Worm (Caenorhabditis elegans) whole organism, early embryonic: Measurements from ENCODE around the gene T28A11.13.

Experiments used
- B0310.2 ChIP-seq: sonication (generic microtip); optimal IDR thresholded peaks from 2 replicates; lab custom pipeline; 2016; ENCODE audit warnings: mild to moderate bottlenecking, missing genetic modification characterization, missing compliant biosample characterization
- F13C5.2 ChIP-seq: sonication (generic microtip); optimal IDR thresholded peaks from 2 replicates; lab custom pipeline; 2017; ENCODE audit warnings: mild to moderate bottlenecking, missing genetic modification characterization, inconsistent platforms, missing compliant biosample characterization
- aly-1 ChIP-seq: sonication (generic microtip); optimal IDR thresholded peaks from 2 replicates; lab custom pipeline; 2016; ENCODE audit warnings: missing genetic modification characterization, missing compliant biosample characterization
- ama-1 ChIP-seq: fragments of 150-350 bp; optimal IDR thresholded peaks from 2 replicates; lab custom pipeline; 2014
- ceh-13 ChIP-seq: fragments of 200-800 bp; sonication (Bioruptor generic); optimal IDR thresholded peaks from 2 replicates; lab custom pipeline; 2018; ENCODE audit warnings: mild to moderate bottlenecking, missing genetic modification characterization, missing compliant biosample characterization
- ceh-36 ChIP-seq: sonication (generic microtip); optimal IDR thresholded peaks from 2 replicates; lab custom pipeline; 2016; ENCODE audit warnings: missing genetic modification characterization, inconsistent platforms, missing compliant biosample characterization
- ets-7 ChIP-seq: sonication (generic microtip); optimal IDR thresholded peaks from 2 replicates; lab custom pipeline; 2016; ENCODE audit warnings: missing genotype, missing genetic modification characterization, missing compliant biosample characterization
- flt-1 ChIP-seq: fragments of 200-800 bp; sonication (Bioruptor generic); IDR thresholded peaks from 2 replicates; pipeline ENCODE4 v1.3.6; 2022; ENCODE audit warnings: missing genetic modification characterization, missing compliant biosample characterization
- hmbx-1 ChIP-seq: sonication (generic microtip); optimal IDR thresholded peaks from 2 replicates; lab custom pipeline; 2016; ENCODE audit warnings: mild to moderate bottlenecking, missing genetic modification characterization, missing compliant biosample characterization
- hmg-4 ChIP-seq: fragments of 200-800 bp; sonication (Bioruptor generic); optimal IDR thresholded peaks from 2 replicates; lab custom pipeline; 2018; ENCODE audit warnings: mild to moderate bottlenecking, missing genetic modification characterization, missing compliant biosample characterization
- hnd-1 ChIP-seq: sonication (generic microtip); optimal IDR thresholded peaks from 2 replicates; lab custom pipeline; 2016; ENCODE audit warnings: missing genetic modification characterization, missing compliant biosample characterization
- pes-1 ChIP-seq: fragments of 200-800 bp; sonication (Bioruptor generic); IDR thresholded peaks from 2 replicates; pipeline ENCODE4 v1.3.6; 2022; ENCODE audit warnings: missing genetic modification reagents, missing genetic modification characterization, missing compliant biosample characterization
- scrt-1 ChIP-seq: fragments of 200-800 bp; sonication (Bioruptor generic); IDR thresholded peaks from 2 replicates; pipeline ENCODE4 v1.3.6; 2022; ENCODE audit warnings: missing genetic modification characterization, missing compliant biosample characterization
- sea-1 ChIP-seq: fragments of 200-800 bp; sonication (Bioruptor generic); conservative IDR thresholded peaks from 2 replicates; pipeline ENCODE4 v1.3.6; 2022; ENCODE audit warnings: missing genetic modification characterization, missing compliant biosample characterization
- tbx-11 ChIP-seq: fragments of 200-800 bp; sonication (Bioruptor generic); IDR thresholded peaks from 2 replicates; pipeline ENCODE4 v1.3.6; 2022; ENCODE audit warnings: missing genetic modification characterization, missing compliant biosample characterization
- tbx-37 ChIP-seq: fragments of 200-800 bp; sonication (Bioruptor generic); conservative IDR thresholded peaks from 2 replicates; pipeline ENCODE4 v1.3.6; 2022; ENCODE audit warnings: missing genetic modification reagents, missing genetic modification characterization, missing compliant biosample characterization
- tra-4 ChIP-seq: sonication (generic microtip); optimal IDR thresholded peaks from 2 replicates; lab custom pipeline; 2017; ENCODE audit warnings: missing genetic modification characterization, missing compliant biosample characterization

The T28A11.13 gene

DNA sequence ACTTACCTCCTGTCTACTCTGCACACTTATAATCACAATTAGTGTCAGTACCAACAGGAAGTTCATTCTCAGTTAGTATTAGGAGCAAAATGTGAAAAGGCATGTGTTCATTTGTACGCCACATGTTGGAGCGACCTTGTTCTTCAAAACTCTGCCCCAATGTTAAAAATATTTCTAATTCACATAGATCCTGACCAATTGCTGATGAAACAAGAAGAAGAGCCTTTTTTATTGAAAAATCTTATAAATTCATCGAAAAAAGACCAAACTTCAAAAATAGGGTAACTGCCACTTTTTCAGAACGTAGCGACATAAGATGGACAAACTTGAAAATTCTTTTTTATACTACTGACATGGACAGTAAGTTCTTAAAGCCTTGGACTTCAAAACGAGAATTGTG lies 16.1 kb upstream of the T28A11.13 start, which contains the start of gene T28A11.17:
Gene T28A11.17 (minus strand): TSS at position 101 of the 400 bp plus-strand sequence.
- TF ChIP-seq hnd-1 (no peak), ceh-36 (tag; lab: Kevin White, UChicago) (no peak), flt-1 (GFP tag; lab: Robert Waterston, UW) (no peak), sea-1 (GFP tag; lab: Robert Waterston, UW) (no peak), pes-1 (GFP tag; lab: Robert Waterston, UW) (no peak)

DNA sequence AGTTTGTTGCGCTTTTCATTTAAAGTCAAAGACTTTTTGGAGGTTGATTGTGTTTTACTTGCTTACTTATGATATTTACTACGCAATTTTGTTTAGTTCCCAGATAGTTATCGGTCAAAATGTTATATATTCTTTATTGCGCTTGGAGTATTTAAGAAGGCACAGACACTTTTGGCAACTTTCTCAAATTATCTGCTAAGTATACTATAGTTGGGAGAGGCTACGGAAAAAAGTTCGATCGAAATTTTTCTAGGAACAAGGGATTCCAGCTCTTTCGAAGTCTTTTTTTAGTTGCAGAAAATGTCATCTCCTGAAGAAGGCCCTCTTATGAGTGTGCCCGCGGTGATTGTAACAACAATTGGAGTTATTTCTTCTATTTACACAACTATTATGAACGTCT lies 10.0 kb upstream of the T28A11.13 start, which contains the start of gene srbc-5:
Gene srbc-5 (plus strand): TSS at position 301 of the 400 bp plus-strand sequence.
- no peak for TF ChIP-seq tra-4 (tag; lab: Kevin White, UChicago)
- no peak for TF ChIP-seq pes-1 (GFP tag; lab: Robert Waterston, UW)
- TF ChIP-seq ceh-13 (GFP tag; lab: Kevin White, UChicago), result no peak
- TF ChIP-seq tbx-11 (GFP tag; lab: Robert Waterston, UW), result no peak
- no peak for TF ChIP-seq hmbx-1 (tag; lab: Kevin White, UChicago)
- no peak for TF ChIP-seq scrt-1
- TF ChIP-seq flt-1 (GFP tag; lab: Robert Waterston, UW), result no peak
- no peak for TF ChIP-seq F13C5.2 (tag; lab: Kevin White, UChicago)
- TF ChIP-seq sea-1 (GFP tag; lab: Robert Waterston, UW), result no peak
- no peak for TF ChIP-seq aly-1 (tag; lab: Kevin White, UChicago)
- no peak for TF ChIP-seq ceh-36 (tag; lab: Kevin White, UChicago)
- TF ChIP-seq hnd-1, result no peak

- no peak for TF ChIP-seq hmg-4 (GFP tag; lab: Kevin White, UChicago)
- TF ChIP-seq ets-7 (tag; lab: Kevin White, UChicago), result no peak
- no peak for TF ChIP-seq sea-1 (GFP tag; lab: Robert Waterston, UW)
- TF ChIP-seq ceh-13 (GFP tag; lab: Kevin White, UChicago), result no peak
- no peak for TF ChIP-seq F13C5.2 (tag; lab: Kevin White, UChicago)
- no peak for TF ChIP-seq hmbx-1 (tag; lab: Kevin White, UChicago)
- no peak for TF ChIP-seq tbx-11 (GFP tag; lab: Robert Waterston, UW)
- TF ChIP-seq ama-1 (lab: Kevin White, UChicago), result no peak
- no peak for TF ChIP-seq B0310.2 (tag; lab: Kevin White, UChicago)
- no peak for TF ChIP-seq hnd-1
- no peak for TF ChIP-seq aly-1 (tag; lab: Kevin White, UChicago)
- no peak for TF ChIP-seq pes-1 (GFP tag; lab: Robert Waterston, UW)
- no peak for TF ChIP-seq flt-1 (GFP tag; lab: Robert Waterston, UW)
- no peak for TF ChIP-seq tra-4 (tag; lab: Kevin White, UChicago)
- no peak for TF ChIP-seq ceh-36 (tag; lab: Kevin White, UChicago)
- no peak for TF ChIP-seq scrt-1
- TF ChIP-seq tbx-37 (GFP tag; lab: Robert Waterston, UW), result no peak
Measured at ce11 chrV:3259168-3259622, 9.1 kb upstream of the T28A11.13 start, which contains the start of gene T28A11.16. Gene T28A11.16, minus strand, starts transcription at chrV:3259218.

- TF ChIP-seq ceh-36 (tag; lab: Kevin White, UChicago) (no peak), hmbx-1 (tag; lab: Kevin White, UChicago) (no peak), B0310.2 (tag; lab: Kevin White, UChicago) (no peak), ama-1 (lab: Kevin White, UChicago) (no peak)
Measured at ce11 chrV:3257277-3257676, 7.2 kb upstream of the T28A11.13 start, which contains the start of gene T28A11.22. Gene T28A11.22, plus strand, starts transcription at chrV:3257577.

- TF ChIP-seq scrt-1 (no peak), flt-1 (GFP tag; lab: Robert Waterston, UW) (no peak), ama-1 (lab: Kevin White, UChicago) (no peak), hmbx-1 (tag; lab: Kevin White, UChicago) (no peak), B0310.2 (tag; lab: Kevin White, UChicago) (no peak), pes-1 (GFP tag; lab: Robert Waterston, UW) (no peak), aly-1 (tag; lab: Kevin White, UChicago) (no peak)
Measured at ce11 chrV:3256809-3257208, 6.8 kb upstream of the T28A11.13 start.

DNA sequence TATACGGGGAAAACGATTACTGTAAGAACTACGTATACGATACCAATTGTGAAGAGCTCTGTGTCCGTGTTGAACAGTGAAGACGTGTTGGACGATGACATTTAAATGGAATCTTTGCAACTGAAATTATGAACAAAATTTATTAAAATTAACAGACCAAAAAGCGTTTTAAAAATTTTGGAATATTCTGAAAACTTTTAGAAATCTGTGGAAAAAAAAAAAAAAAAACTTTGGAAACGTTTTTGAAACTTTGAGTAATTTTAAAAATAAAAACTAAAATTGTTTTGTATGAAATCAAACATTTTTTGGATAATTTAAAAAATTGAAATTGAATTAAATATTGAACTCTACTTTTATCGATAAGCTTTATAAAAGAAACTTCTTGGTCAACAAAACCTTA lies 6.0 kb upstream of the T28A11.13 start, which contains the start of gene srt-63:
Gene srt-63 (minus strand): TSS at position 101 of the 400 bp plus-strand sequence.
- TF ChIP-seq F13C5.2 (tag; lab: Kevin White, UChicago) (no peak), aly-1 (tag; lab: Kevin White, UChicago) (no peak), scrt-1 (no peak), ceh-13 (GFP tag; lab: Kevin White, UChicago) (no peak), ceh-36 (tag; lab: Kevin White, UChicago) (no peak)

DNA sequence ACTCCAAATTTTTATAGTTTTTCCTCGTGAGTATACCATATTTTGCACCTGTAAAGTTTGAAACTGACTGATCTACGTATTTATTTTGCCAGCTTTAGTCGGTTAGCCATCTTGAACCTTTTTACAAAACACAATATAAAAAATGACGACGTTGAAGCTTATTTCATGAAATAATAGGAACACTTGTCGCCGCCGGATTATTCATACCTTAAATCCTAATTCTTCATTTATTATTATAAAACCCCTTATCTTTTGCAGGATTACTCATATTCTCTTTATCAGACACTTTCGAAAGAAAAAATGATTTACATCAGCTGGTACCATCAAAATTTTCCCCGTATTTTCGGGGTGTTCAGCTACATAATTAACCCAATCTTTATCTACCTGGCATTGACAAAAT lies 2.5 kb downstream of the T28A11.13 start, which contains the start of gene srj-8:
Gene srj-8 (plus strand): TSS at position 301 of the 400 bp plus-strand sequence.
- TF ChIP-seq pes-1 (GFP tag; lab: Robert Waterston, UW), result no peak
- no peak for TF ChIP-seq ets-7 (tag; lab: Kevin White, UChicago)
- no peak for TF ChIP-seq aly-1 (tag; lab: Kevin White, UChicago)
- no peak for TF ChIP-seq tra-4 (tag; lab: Kevin White, UChicago)
- no peak for TF ChIP-seq sea-1 (GFP tag; lab: Robert Waterston, UW)
- no peak for TF ChIP-seq ceh-36 (tag; lab: Kevin White, UChicago)
- no peak for TF ChIP-seq tbx-37 (GFP tag; lab: Robert Waterston, UW)
- TF ChIP-seq hnd-1, result no peak
- no peak for TF ChIP-seq ceh-13 (GFP tag; lab: Kevin White, UChicago)

DNA sequence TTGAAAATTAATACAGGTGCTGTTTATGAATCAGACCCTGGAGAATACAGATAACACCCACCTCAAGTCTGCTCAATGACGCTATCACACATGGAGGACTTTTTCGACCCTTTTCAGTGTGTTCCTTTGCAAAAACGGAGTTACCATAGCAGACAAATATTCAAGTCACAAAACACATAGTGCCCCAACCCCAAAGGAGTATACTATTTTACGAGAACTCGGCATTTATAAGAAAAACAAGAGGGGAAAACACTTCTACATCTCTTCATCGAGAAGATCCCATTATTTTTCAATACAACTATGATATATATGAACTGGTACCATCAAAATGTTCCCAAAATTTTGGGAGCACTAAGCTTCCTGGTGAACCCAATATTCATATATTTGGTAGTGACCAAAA lies 5.3 kb downstream of the T28A11.13 start, which contains the start of gene srj-7:
Gene srj-7 (plus strand): TSS at position 301 of the 400 bp plus-strand sequence.
- no peak for TF ChIP-seq ets-7 (tag; lab: Kevin White, UChicago)
- no peak for TF ChIP-seq hmg-4 (GFP tag; lab: Kevin White, UChicago)
- no peak for TF ChIP-seq scrt-1
- TF ChIP-seq ceh-13 (GFP tag; lab: Kevin White, UChicago), result no peak
- TF ChIP-seq tbx-11 (GFP tag; lab: Robert Waterston, UW), result no peak
- TF ChIP-seq sea-1 (GFP tag; lab: Robert Waterston, UW), result no peak
- TF ChIP-seq F13C5.2 (tag; lab: Kevin White, UChicago), result no peak
- TF ChIP-seq flt-1 (GFP tag; lab: Robert Waterston, UW), result no peak
